Worm (Caenorhabditis elegans): Measurements from ENCODE around the gene phf-33.

phf-33 gene

ce11 chrX:13278876-13279275 is at the start of gene phf-33:
Gene phf-33, minus strand, starts transcription at chrX:13278976.
- TF ChIP-seq aly-1 (tag; optimal IDR thresholded peaks at IDR 0.05): no peak
- TF ChIP-seq sea-1 (GFP tag; conservative IDR thresholded peaks at IDR 0.05): no peak
- TF ChIP-seq hmg-4 (GFP tag; optimal IDR thresholded peaks at IDR 0.05): no peak
- TF ChIP-seq tra-4 (tag; optimal IDR thresholded peaks at IDR 0.05): no peak
- no peak for TF ChIP-seq hmbx-1 (tag; optimal IDR thresholded peaks at IDR 0.05)
- TF ChIP-seq tbx-37 (GFP tag; conservative IDR thresholded peaks at IDR 0.05): no peak
- no peak for TF ChIP-seq ceh-13 (GFP tag; optimal IDR thresholded peaks at IDR 0.05)
- TF ChIP-seq pes-1 (GFP tag; IDR thresholded peaks at IDR 0.05): no peak
- no peak for TF ChIP-seq flt-1 (GFP tag; IDR thresholded peaks at IDR 0.05)
- TF ChIP-seq ama-1 (optimal IDR thresholded peaks at IDR 0.05): no peak
- TF ChIP-seq tbx-11 (GFP tag; IDR thresholded peaks at IDR 0.05): no peak
- no peak for TF ChIP-seq ceh-36 (tag; optimal IDR thresholded peaks at IDR 0.05)
- no peak for TF ChIP-seq hnd-1 (tag; optimal IDR thresholded peaks at IDR 0.05)
- no peak for TF ChIP-seq ets-7 (tag; optimal IDR thresholded peaks at IDR 0.05)
- TF ChIP-seq F13C5.2 (tag; optimal IDR thresholded peaks at IDR 0.05): no peak
- TF ChIP-seq B0310.2 (tag; optimal IDR thresholded peaks at IDR 0.05): no peak
- no peak for TF ChIP-seq scrt-1 (GFP tag; IDR thresholded peaks at IDR 0.05)

- no peak for TF ChIP-seq scrt-1 (GFP tag; IDR thresholded peaks at IDR 0.05)
- TF ChIP-seq flt-1 (GFP tag; IDR thresholded peaks at IDR 0.05): no peak
- no peak for TF ChIP-seq hnd-1 (tag; optimal IDR thresholded peaks at IDR 0.05)
- TF ChIP-seq ceh-36 (tag; optimal IDR thresholded peaks at IDR 0.05): no peak
- no peak for TF ChIP-seq ets-7 (tag; optimal IDR thresholded peaks at IDR 0.05)
- TF ChIP-seq ceh-13 (GFP tag; optimal IDR thresholded peaks at IDR 0.05): no peak
- no peak for TF ChIP-seq hmbx-1 (tag; optimal IDR thresholded peaks at IDR 0.05)
Measured at ce11 chrX:13328034-13328433, 49.3 kb upstream of the phf-33 start, which contains the start of gene sir-2.2. Gene sir-2.2, plus strand, starts transcription at chrX:13328067.

ce11 chrX:13325039-13325438 is 46.3 kb upstream of the phf-33 start:
- no peak for TF ChIP-seq tra-4 (tag; optimal IDR thresholded peaks at IDR 0.05)
- no peak for TF ChIP-seq pes-1 (GFP tag; IDR thresholded peaks at IDR 0.05)

- no peak for TF ChIP-seq hmg-4 (GFP tag; optimal IDR thresholded peaks at IDR 0.05)
- TF ChIP-seq flt-1 (GFP tag; IDR thresholded peaks at IDR 0.05): no peak
- no peak for TF ChIP-seq tbx-11 (GFP tag; IDR thresholded peaks at IDR 0.05)
- no peak for TF ChIP-seq ceh-13 (GFP tag; optimal IDR thresholded peaks at IDR 0.05)
- no peak for TF ChIP-seq ceh-36 (tag; optimal IDR thresholded peaks at IDR 0.05)
- no peak for TF ChIP-seq aly-1 (tag; optimal IDR thresholded peaks at IDR 0.05)
- no peak for TF ChIP-seq hmbx-1 (tag; optimal IDR thresholded peaks at IDR 0.05)
- TF ChIP-seq sea-1 (GFP tag; conservative IDR thresholded peaks at IDR 0.05): no peak
- TF ChIP-seq scrt-1 (GFP tag; IDR thresholded peaks at IDR 0.05): no peak
- no peak for TF ChIP-seq ets-7 (tag; optimal IDR thresholded peaks at IDR 0.05)
- no peak for TF ChIP-seq ama-1 (optimal IDR thresholded peaks at IDR 0.05)
- TF ChIP-seq pes-1 (GFP tag; IDR thresholded peaks at IDR 0.05): no peak
- no peak for TF ChIP-seq tbx-37 (GFP tag; conservative IDR thresholded peaks at IDR 0.05)
Measured at ce11 chrX:13324326-13324725, 45.5 kb upstream of the phf-33 start.

ce11 chrX:13323697-13324096 is 44.9 kb upstream of the phf-33 start:
- TF ChIP-seq hnd-1 (tag; optimal IDR thresholded peaks at IDR 0.05): no peak
- no peak for TF ChIP-seq ceh-36 (tag; optimal IDR thresholded peaks at IDR 0.05)
- TF ChIP-seq tra-4 (tag; optimal IDR thresholded peaks at IDR 0.05): no peak
- TF ChIP-seq pes-1 (GFP tag; IDR thresholded peaks at IDR 0.05): no peak
- no peak for TF ChIP-seq scrt-1 (GFP tag; IDR thresholded peaks at IDR 0.05)
- TF ChIP-seq tbx-37 (GFP tag; conservative IDR thresholded peaks at IDR 0.05): no peak
- no peak for TF ChIP-seq flt-1 (GFP tag; IDR thresholded peaks at IDR 0.05)
- TF ChIP-seq sea-1 (GFP tag; conservative IDR thresholded peaks at IDR 0.05): no peak
- no peak for TF ChIP-seq F13C5.2 (tag; optimal IDR thresholded peaks at IDR 0.05)
- no peak for TF ChIP-seq hmg-4 (GFP tag; optimal IDR thresholded peaks at IDR 0.05)
- TF ChIP-seq tbx-11 (GFP tag; IDR thresholded peaks at IDR 0.05): no peak
- no peak for TF ChIP-seq ama-1 (optimal IDR thresholded peaks at IDR 0.05)
- TF ChIP-seq ceh-13 (GFP tag; optimal IDR thresholded peaks at IDR 0.05): no peak
- TF ChIP-seq B0310.2 (tag; optimal IDR thresholded peaks at IDR 0.05): no peak

- TF ChIP-seq ets-7 (tag; optimal IDR thresholded peaks at IDR 0.05): no peak
Measured at ce11 chrX:13322886-13323285, 44.1 kb upstream of the phf-33 start, which contains the start of gene F46G10.2. Gene F46G10.2, plus strand, starts transcription at chrX:13322963.

- TF ChIP-seq aly-1 (tag; optimal IDR thresholded peaks at IDR 0.05) (no peak), ceh-13 (GFP tag; optimal IDR thresholded peaks at IDR 0.05) (no peak), ets-7 (tag; optimal IDR thresholded peaks at IDR 0.05) (no peak), tbx-11 (GFP tag; IDR thresholded peaks at IDR 0.05) (no peak), ama-1 (optimal IDR thresholded peaks at IDR 0.05) (no peak), ceh-36 (tag; optimal IDR thresholded peaks at IDR 0.05) (no peak), F13C5.2 (tag; optimal IDR thresholded peaks at IDR 0.05) (no peak), pes-1 (GFP tag; IDR thresholded peaks at IDR 0.05) (no peak), flt-1 (GFP tag; IDR thresholded peaks at IDR 0.05) (no peak), hmbx-1 (tag; optimal IDR thresholded peaks at IDR 0.05) (no peak), tra-4 (tag; optimal IDR thresholded peaks at IDR 0.05) (no peak), sea-1 (GFP tag; conservative IDR thresholded peaks at IDR 0.05) (no peak), hnd-1 (tag; optimal IDR thresholded peaks at IDR 0.05) (no peak)
Measured at ce11 chrX:13320575-13320974, 41.8 kb upstream of the phf-33 start.

ce11 chrX:13318316-13318715 is 39.5 kb upstream of the phf-33 start:
- no peak for TF ChIP-seq ceh-36 (tag; optimal IDR thresholded peaks at IDR 0.05)
- no peak for TF ChIP-seq tra-4 (tag; optimal IDR thresholded peaks at IDR 0.05)
- TF ChIP-seq hnd-1 (tag; optimal IDR thresholded peaks at IDR 0.05): no peak
- no peak for TF ChIP-seq hmbx-1 (tag; optimal IDR thresholded peaks at IDR 0.05)
- no peak for TF ChIP-seq B0310.2 (tag; optimal IDR thresholded peaks at IDR 0.05)
- TF ChIP-seq hmg-4 (GFP tag; optimal IDR thresholded peaks at IDR 0.05): no peak
